Fruit fly (Drosophila melanogaster) whole organism, embryonic: Measurements from ENCODE around the gene CG10068.

Source experiments
- Bdp1 ChIP-seq: fragments of 200-800 bp; sonication (Bioruptor generic); optimal IDR thresholded peaks from 3 replicates; lab custom pipeline; 2016; ENCODE audit warnings: missing biosample characterization, missing genetic modification characterization
- CG10543 ChIP-seq: fragments of 200-800 bp; sonication (Bioruptor generic); optimal IDR thresholded peaks from 3 replicates; lab custom pipeline; 2017; ENCODE audit warnings: missing biosample characterization, mild to moderate bottlenecking, missing genetic modification characterization, moderate library complexity
- CG11723 ChIP-seq: fragments of 200-800 bp; sonication (Bioruptor generic); optimal IDR thresholded peaks from 2 replicates; lab custom pipeline; 2017; ENCODE audit warnings: missing biosample characterization, mild to moderate bottlenecking, missing genetic modification characterization
- CG1233 ChIP-seq: fragments of 200-800 bp; sonication (Bioruptor generic); optimal IDR thresholded peaks from 4 replicates; lab custom pipeline; 2018; ENCODE audit warnings: missing biosample characterization, mild to moderate bottlenecking, missing genetic modification characterization
- CG12391 ChIP-seq: fragments of 200-800 bp; sonication (Bioruptor generic); optimal IDR thresholded peaks from 3 replicates; lab custom pipeline; 2018; ENCODE audit warnings: missing biosample characterization, mild to moderate bottlenecking, missing genetic modification characterization, moderate library complexity
- CG12769 ChIP-seq: fragments of 200-800 bp; sonication (Bioruptor generic); optimal IDR thresholded peaks from 2 replicates; lab custom pipeline; 2019; ENCODE audit warnings: missing biosample characterization, mild to moderate bottlenecking, missing genetic modification characterization, moderate library complexity
- CG13287 ChIP-seq: fragments of 200-800 bp; sonication (Bioruptor generic); IDR thresholded peaks from 2 replicates; pipeline ENCODE4 v1.3.6; 2022; ENCODE audit warnings: missing biosample characterization, missing genetic modification characterization; ENCODE audit not compliant: partially characterized antibody
- CG14441 ChIP-seq: fragments of 200-800 bp; sonication (Bioruptor generic); IDR thresholded peaks from 2 replicates; pipeline ENCODE4 v1.3.6; 2022; ENCODE audit warnings: missing biosample characterization, missing genetic modification characterization
- CG14710 ChIP-seq: fragments of 200-800 bp; sonication (Bioruptor generic); optimal IDR thresholded peaks from 3 replicates; lab custom pipeline; 2019; ENCODE audit warnings: missing biosample characterization, mild to moderate bottlenecking, missing genetic modification characterization, moderate library complexity
- CG17361 ChIP-seq: fragments of 200-800 bp; sonication (Bioruptor generic); IDR thresholded peaks from 3 replicates; pipeline ENCODE4 v1.3.6; 2022; ENCODE audit warnings: missing biosample characterization, missing genetic modification characterization
- CG17385 ChIP-seq: fragments of 200-800 bp; sonication (Bioruptor generic); optimal IDR thresholded peaks from 3 replicates; lab custom pipeline; 2018; ENCODE audit warnings: missing biosample characterization, mild to moderate bottlenecking, missing genetic modification characterization
- CG2129 ChIP-seq: fragments of 200-800 bp; sonication (Bioruptor generic); IDR thresholded peaks from 2 replicates; pipeline ENCODE4 v1.3.6; 2022; ENCODE audit warnings: missing biosample characterization, missing genetic modification characterization; ENCODE audit not compliant: partially characterized antibody
- CG2678 ChIP-seq: fragments of 200-800 bp; sonication (Bioruptor generic); optimal IDR thresholded peaks from 3 replicates; lab custom pipeline; 2019; ENCODE audit warnings: missing biosample characterization, mild to moderate bottlenecking, missing genetic modification characterization, moderate library complexity
- CG3995 ChIP-seq: fragments of 200-800 bp; sonication (Bioruptor generic); optimal IDR thresholded peaks from 3 replicates; lab custom pipeline; 2016; ENCODE audit warnings: missing biosample characterization, missing genetic modification characterization
- CG4328 ChIP-seq: fragments of 200-800 bp; sonication (Bioruptor generic); optimal IDR thresholded peaks from 3 replicates; lab custom pipeline; 2017; ENCODE audit warnings: missing biosample characterization, missing genetic modification reagents, missing genetic modification characterization
- CG4360 ChIP-seq: fragments of 200-800 bp; sonication (Bioruptor generic); IDR thresholded peaks from 2 replicates; pipeline ENCODE4 v1.3.6; 2022; ENCODE audit warnings: missing biosample characterization, missing genetic modification characterization
- CG6689 ChIP-seq: fragments of 200-800 bp; sonication (Bioruptor generic); IDR thresholded peaks from 2 replicates; pipeline ENCODE4 v1.3.6; 2022; ENCODE audit warnings: missing biosample characterization, missing genetic modification characterization
- CG6813 ChIP-seq: fragments of 200-800 bp; sonication (Bioruptor generic); optimal IDR thresholded peaks from 2 replicates; lab custom pipeline; 2017; ENCODE audit warnings: missing biosample characterization, missing genetic modification characterization, mild to moderate bottlenecking, moderate library complexity, missing genetic modification reagents
- CG8290 ChIP-seq, 3 experiments: fragments of 200-800 bp; sonication (Bioruptor generic); optimal IDR thresholded peaks; 2 replicates each; lab custom pipeline; 2016 to 2019; ENCODE audit warnings: missing biosample characterization in 3 of 3, missing genetic modification characterization in 3 of 3, mild to moderate bottlenecking in 2 of 3, moderate library complexity in 1 of 3
- CG9609 ChIP-seq: fragments of 200-800 bp; sonication (Bioruptor generic); optimal IDR thresholded peaks from 3 replicates; lab custom pipeline; 2016; ENCODE audit warnings: missing biosample characterization, missing genetic modification characterization
- CG9797 ChIP-seq: fragments of 200-800 bp; sonication (Bioruptor generic); optimal IDR thresholded peaks from 3 replicates; lab custom pipeline; 2018; ENCODE audit warnings: missing biosample characterization, mild to moderate bottlenecking, missing genetic modification characterization
- Dbx ChIP-seq: fragments of 200-800 bp; sonication (Bioruptor generic); IDR thresholded peaks from 3 replicates; pipeline ENCODE4 v1.3.6; 2022; ENCODE audit warnings: missing biosample characterization, missing genetic modification characterization
- Elba2 ChIP-seq: fragments of 200-800 bp; sonication (Bioruptor generic); optimal IDR thresholded peaks from 3 replicates; lab custom pipeline; 2016; ENCODE audit warnings: missing biosample characterization, missing genetic modification characterization
- Fer3 ChIP-seq: fragments of 200-800 bp; sonication (Bioruptor generic); optimal IDR thresholded peaks from 2 replicates; lab custom pipeline; 2018; ENCODE audit warnings: missing biosample characterization, mild to moderate bottlenecking, missing genetic modification characterization, moderate library complexity
- MESR4 ChIP-seq: fragments of 200-800 bp; sonication (Bioruptor generic); optimal IDR thresholded peaks from 2 replicates; lab custom pipeline; 2018; ENCODE audit warnings: missing biosample characterization, mild to moderate bottlenecking, missing genetic modification characterization, moderate library complexity
- NFAT ChIP-seq: fragments of 200-800 bp; sonication (Bioruptor generic); IDR thresholded peaks from 2 replicates; pipeline ENCODE4 v1.3.6; 2022; ENCODE audit warnings: missing biosample characterization, missing genetic modification characterization
- Opbp ChIP-seq: fragments of 200-800 bp; sonication (Bioruptor generic); IDR thresholded peaks from 3 replicates; pipeline ENCODE4 v1.3.6; 2022; ENCODE audit warnings: missing biosample characterization, missing genetic modification characterization; ENCODE audit not compliant: partially characterized antibody
- Pdp1 ChIP-seq, 2 experiments: fragments of 200-800 bp; sonication (Bioruptor generic); optimal IDR thresholded peaks; 3 replicates each; lab custom pipeline; 2016; ENCODE audit warnings: missing biosample characterization in 2 of 2, missing genetic modification characterization in 2 of 2, mild to moderate bottlenecking in 1 of 2, moderate library complexity in 1 of 2
- Sin3A ChIP-seq: fragments of >200 bp; optimal IDR thresholded peaks from 2 replicates; lab custom pipeline; 2018
- abd-A ChIP-seq: fragments of 200-800 bp; sonication (Bioruptor generic); optimal IDR thresholded peaks from 3 replicates; lab custom pipeline; 2019; ENCODE audit warnings: missing biosample characterization, mild to moderate bottlenecking, missing genetic modification characterization, moderate library complexity
- cad ChIP-seq: fragments of >200 bp; optimal IDR thresholded peaks from 2 replicates; lab custom pipeline; 2017; ENCODE audit warnings: missing biosample characterization, missing genetic modification characterization
- disco-r ChIP-seq: fragments of 200-800 bp; sonication (Bioruptor generic); optimal IDR thresholded peaks from 2 replicates; lab custom pipeline; 2016; ENCODE audit warnings: missing biosample characterization, missing genetic modification characterization
- dmrt99B ChIP-seq: fragments of 200-800 bp; sonication (Bioruptor generic); optimal IDR thresholded peaks from 2 replicates; lab custom pipeline; 2018; ENCODE audit warnings: missing biosample characterization, mild to moderate bottlenecking, missing genetic modification characterization, moderate library complexity
- grau ChIP-seq: fragments of 200-800 bp; optimal IDR thresholded peaks from 3 replicates; lab custom pipeline; 2019; ENCODE audit warnings: missing biosample characterization, mild to moderate bottlenecking, missing genetic modification characterization, moderate library complexity
- gsb-n ChIP-seq: fragments of 200-800 bp; sonication (Bioruptor generic); optimal IDR thresholded peaks from 3 replicates; lab custom pipeline; 2018; ENCODE audit warnings: missing biosample characterization, mild to moderate bottlenecking, missing genetic modification characterization
- mam ChIP-seq: fragments of 200-800 bp; sonication (Bioruptor generic); optimal IDR thresholded peaks from 3 replicates; lab custom pipeline; 2016; ENCODE audit warnings: missing biosample characterization, missing genetic modification characterization
- nmo ChIP-seq: fragments of 200-800 bp; sonication (Bioruptor generic); optimal IDR thresholded peaks from 2 replicates; lab custom pipeline; 2018; ENCODE audit warnings: missing biosample characterization, mild to moderate bottlenecking, missing genetic modification characterization, moderate library complexity
- odd ChIP-seq: fragments of 200-800 bp; sonication (Bioruptor generic); optimal IDR thresholded peaks from 2 replicates; lab custom pipeline; 2017; ENCODE audit warnings: missing biosample characterization, mild to moderate bottlenecking, missing genetic modification characterization
- pfk ChIP-seq: fragments of 200-800 bp; sonication (Bioruptor generic); optimal IDR thresholded peaks from 2 replicates; lab custom pipeline; 2018; ENCODE audit warnings: missing biosample characterization, mild to moderate bottlenecking, missing genetic modification characterization, moderate library complexity
- phol ChIP-seq: fragments of 200-800 bp; sonication (Bioruptor generic); optimal IDR thresholded peaks from 3 replicates; lab custom pipeline; 2018; ENCODE audit warnings: missing biosample characterization, mild to moderate bottlenecking, missing genetic modification characterization, moderate library complexity
- pzg ChIP-seq: fragments of 200-800 bp; sonication (Bioruptor generic); optimal IDR thresholded peaks from 3 replicates; lab custom pipeline; 2018; ENCODE audit warnings: missing biosample characterization, mild to moderate bottlenecking, missing genetic modification characterization, moderate library complexity
- run ChIP-seq: fragments of 200-800 bp; sonication (Bioruptor generic); optimal IDR thresholded peaks from 3 replicates; lab custom pipeline; 2018; ENCODE audit warnings: missing biosample characterization, mild to moderate bottlenecking, missing genetic modification characterization
- sd ChIP-seq: fragments of 200-800 bp; sonication (Bioruptor generic); optimal IDR thresholded peaks from 3 replicates; lab custom pipeline; 2018; ENCODE audit warnings: missing biosample characterization, mild to moderate bottlenecking, missing genetic modification characterization, moderate library complexity
- sim ChIP-seq: fragments of 200-800 bp; sonication (Bioruptor generic); IDR thresholded peaks from 2 replicates; pipeline ENCODE4 v1.3.6; 2022; ENCODE audit warnings: missing biosample characterization, missing genetic modification characterization
- slou ChIP-seq: fragments of 200-800 bp; sonication (Bioruptor generic); optimal IDR thresholded peaks from 3 replicates; lab custom pipeline; 2016; ENCODE audit warnings: missing biosample characterization, missing genetic modification characterization
- sug ChIP-seq: fragments of 200-800 bp; optimal IDR thresholded peaks from 2 replicates; lab custom pipeline; 2019; ENCODE audit warnings: missing biosample characterization, mild to moderate bottlenecking, missing genetic modification characterization, moderate library complexity
- wek ChIP-seq: fragments of 200-800 bp; sonication (Bioruptor generic); optimal IDR thresholded peaks from 3 replicates; lab custom pipeline; 2018; ENCODE audit warnings: missing biosample characterization, mild to moderate bottlenecking, missing genetic modification characterization, moderate library complexity
- zen ChIP-seq: fragments of 200-800 bp; sonication (Bioruptor generic); optimal IDR thresholded peaks from 3 replicates; lab custom pipeline; 2018; ENCODE audit warnings: missing biosample characterization, mild to moderate bottlenecking, missing genetic modification characterization, moderate library complexity

The CG10068 gene

DNA sequence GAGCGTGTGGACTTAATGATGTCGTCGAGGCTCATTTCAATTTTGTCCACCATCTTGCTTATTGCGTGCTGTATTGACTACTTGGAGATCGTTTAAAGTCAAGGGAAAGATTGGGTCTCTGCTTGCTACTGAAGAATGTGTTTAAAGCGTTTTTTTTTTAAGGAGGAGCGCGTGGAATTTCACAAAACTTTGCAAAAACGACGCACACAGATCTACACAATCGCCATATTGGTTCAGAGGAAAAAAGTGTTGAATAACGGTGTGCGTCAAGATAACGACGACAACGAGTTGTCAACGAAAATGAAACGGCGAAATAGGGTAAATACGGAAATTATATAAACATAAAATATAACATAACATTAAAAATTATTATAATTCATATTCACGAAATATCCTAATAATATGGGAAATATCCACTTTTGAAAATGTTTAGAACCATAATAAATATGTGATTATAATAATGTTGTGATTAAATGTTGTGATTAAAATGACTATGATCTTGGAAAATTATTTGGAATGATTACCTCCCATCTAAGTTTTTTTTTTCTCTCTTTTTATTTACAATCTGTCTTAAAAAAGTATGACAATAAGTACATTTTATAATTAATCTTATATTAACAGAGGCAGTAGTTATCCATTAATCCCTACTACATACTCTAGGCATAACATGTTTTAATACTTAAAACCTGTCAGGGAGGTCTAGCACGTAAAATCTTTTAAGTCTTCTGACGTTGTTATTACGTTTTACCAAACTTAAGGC, 47.5 kb downstream of the CG10068 start, which contains the start of gene Ref1 (continued):
- no peak for TF ChIP-seq dmrt99B (tag; lab: Kevin White, UChicago)
- peak; percentile 29 for TF ChIP-seq CG14710 (tag; lab: Kevin White, UChicago)
- TF ChIP-seq CG12769 (tag; lab: Kevin White, UChicago): no peak
- peak; percentile 35 for TF ChIP-seq zen (tag; lab: Kevin White, UChicago)
- TF ChIP-seq wek (GFP tag; lab: Kevin White, UChicago): no peak
- peak; percentile 100 for TF ChIP-seq phol (tag; lab: Kevin White, UChicago)
- TF ChIP-seq CG8290 (GFP tag; optimal IDR thresholded peaks at IDR 0.05; lab: Kevin White, UChicago): peak; percentile 76
- peak in 1 of 2 experiments; percentile 24 for TF ChIP-seq CG8290 (tag; optimal IDR thresholded peaks at IDR 0.05; lab: Kevin White, UChicago)
- TF ChIP-seq Opbp (GFP tag; lab: Robert Waterston, UW): 0 out of 3 replicates have a peak, but pooled peaks have one; percentile 12
- peak; percentile 94 for TF ChIP-seq MESR4
- peak; percentile 4 for TF ChIP-seq grau (tag; lab: Kevin White, UChicago)
- TF ChIP-seq Sin3A: peak; percentile 14
- no peak for TF ChIP-seq CG6813 (GFP tag; lab: Kevin White, UChicago)
- TF ChIP-seq CG10543 (GFP tag; lab: Kevin White, UChicago): no peak
- TF ChIP-seq nmo (GFP tag; lab: Kevin White, UChicago): peak; percentile 23
- no peak for TF ChIP-seq sim (GFP tag; lab: Robert Waterston, UW)
- no peak for TF ChIP-seq Dbx (GFP tag; lab: Robert Waterston, UW)
- TF ChIP-seq CG17361 (GFP tag; lab: Robert Waterston, UW): 0 out of 3 replicates have a peak, but pooled peaks have one; percentile 30
- TF ChIP-seq pfk (GFP tag; lab: Kevin White, UChicago): peak; percentile 92
- peak; percentile 53 for TF ChIP-seq pzg (GFP tag; lab: Kevin White, UChicago)
- no peak for TF ChIP-seq CG17385
- TF ChIP-seq CG2129: no peak
- no peak for TF ChIP-seq Elba2 (GFP tag; lab: Kevin White, UChicago)
- no peak for TF ChIP-seq run (tag; lab: Kevin White, UChicago)
- TF ChIP-seq CG9797: no peak
- TF ChIP-seq CG11723 (GFP tag; lab: Kevin White, UChicago): peak; percentile 77
- no peak for TF ChIP-seq CG14441
- peak; percentile 8 for TF ChIP-seq sug
- peak in 1 of 2 experiments; percentile 91 for TF ChIP-seq Pdp1 (GFP tag; optimal IDR thresholded peaks at IDR 0.05; lab: Kevin White, UChicago)
- TF ChIP-seq abd-A (tag; lab: Kevin White, UChicago): no peak
- peak; percentile 14 for TF ChIP-seq CG3995
- TF ChIP-seq CG12391: no peak
- TF ChIP-seq CG4360 (GFP tag; lab: Robert Waterston, UW): no peak
- TF ChIP-seq CG2678 (tag; lab: Kevin White, UChicago): peak; percentile 5
- no peak for TF ChIP-seq slou (GFP tag; lab: Kevin White, UChicago)
- no peak for TF ChIP-seq CG9609 (GFP tag; lab: Kevin White, UChicago)
- no peak for TF ChIP-seq cad (GFP tag; lab: Kevin White, UChicago)
- no peak for TF ChIP-seq disco-r (GFP tag; lab: Kevin White, UChicago)
- no peak for TF ChIP-seq CG6689
- no peak for TF ChIP-seq CG1233 (GFP tag; lab: Kevin White, UChicago)
- peak; percentile 47 for TF ChIP-seq sd
- no peak for TF ChIP-seq mam (GFP tag; lab: Kevin White, UChicago)
- TF ChIP-seq Fer3 (tag; lab: Kevin White, UChicago): no peak
- TF ChIP-seq Bdp1 (GFP tag; lab: Kevin White, UChicago): no peak
- 0 out of 2 replicates have a peak, but pooled peaks have one; percentile 6 for TF ChIP-seq NFAT
- TF ChIP-seq gsb-n (tag; lab: Kevin White, UChicago): no peak
- TF ChIP-seq CG4328 (GFP tag; lab: Kevin White, UChicago): no peak
- no peak for TF ChIP-seq CG13287 (GFP tag; lab: Robert Waterston, UW)
- TF ChIP-seq odd: no peak
